Fruit fly (Drosophila melanogaster) whole organism, embryonic: ENCODE data around the gene CG7724.

Experiments used
- CG10321 ChIP-seq: fragments of 200-800 bp; sonication (Bioruptor generic); IDR thresholded peaks from 2 replicates; pipeline ENCODE4 v1.3.6; 2022; ENCODE audit warnings: missing biosample characterization, missing genetic modification characterization
- CG10959 ChIP-seq: fragments of 200-800 bp; sonication (Bioruptor generic); IDR thresholded peaks from 2 replicates; pipeline ENCODE4 v1.3.6; 2022; ENCODE audit warnings: missing biosample characterization, missing genetic modification characterization
- CG11504 ChIP-seq: fragments of 200-800 bp; sonication (Bioruptor generic); optimal IDR thresholded peaks from 3 replicates; lab custom pipeline; 2019; ENCODE audit warnings: missing biosample characterization, mild to moderate bottlenecking, missing genetic modification characterization, moderate library complexity
- CG11560 ChIP-seq: fragments of 200-800 bp; sonication (Bioruptor generic); IDR thresholded peaks from 3 replicates; pipeline ENCODE4 v1.3.6; 2022; ENCODE audit warnings: missing biosample characterization, missing genetic modification characterization
- CG12071 ChIP-seq: fragments of 200-800 bp; sonication (Bioruptor generic); optimal IDR thresholded peaks from 3 replicates; lab custom pipeline; 2018; ENCODE audit warnings: missing biosample characterization, mild to moderate bottlenecking, missing genetic modification characterization
- CG12104 ChIP-seq: fragments of 200-800 bp; sonication (Bioruptor generic); optimal IDR thresholded peaks from 3 replicates; lab custom pipeline; 2016; ENCODE audit warnings: missing biosample characterization, missing genetic modification characterization
- CG13296 ChIP-seq: fragments of 200-800 bp; sonication (Bioruptor generic); optimal IDR thresholded peaks from 3 replicates; lab custom pipeline; 2018; ENCODE audit warnings: missing biosample characterization, mild to moderate bottlenecking, missing genetic modification characterization
- CG14050 ChIP-seq: fragments of 200-800 bp; sonication (Bioruptor generic); IDR thresholded peaks from 3 replicates; pipeline ENCODE4 v1.3.6; 2022; ENCODE audit warnings: missing biosample characterization, missing genetic modification characterization
- CG14860 ChIP-seq: fragments of 200-800 bp; sonication (Bioruptor generic); IDR thresholded peaks from 3 replicates; pipeline ENCODE4 v1.3.6; 2022; ENCODE audit warnings: missing biosample characterization, missing genetic modification characterization; ENCODE audit not compliant: partially characterized antibody
- CG15011 ChIP-seq: fragments of 200-800 bp; sonication (Bioruptor generic); optimal IDR thresholded peaks from 3 replicates; lab custom pipeline; 2018; ENCODE audit warnings: missing biosample characterization, mild to moderate bottlenecking, missing genetic modification characterization
- CG16779 ChIP-seq: fragments of 200-800 bp; sonication (Bioruptor generic); IDR thresholded peaks from 2 replicates; pipeline ENCODE4 v1.3.6; 2022; ENCODE audit warnings: missing biosample characterization, missing genetic modification characterization
- CG17328 ChIP-seq: fragments of 200-800 bp; sonication (Bioruptor generic); IDR thresholded peaks from 2 replicates; pipeline ENCODE4 v1.3.6; 2022; ENCODE audit warnings: missing biosample characterization, missing genetic modification characterization
- CG1792 ChIP-seq: fragments of 200-800 bp; sonication (Bioruptor generic); optimal IDR thresholded peaks from 2 replicates; lab custom pipeline; 2016; ENCODE audit warnings: missing biosample characterization, missing genetic modification characterization
- CG2202 ChIP-seq: fragments of 200-800 bp; sonication (Bioruptor generic); optimal IDR thresholded peaks from 2 replicates; lab custom pipeline; 2018; ENCODE audit warnings: missing biosample characterization, mild to moderate bottlenecking, missing genetic modification characterization
- CG3163 ChIP-seq: fragments of 200-800 bp; sonication (Bioruptor generic); optimal IDR thresholded peaks from 3 replicates; lab custom pipeline; 2016; ENCODE audit warnings: missing biosample characterization, missing genetic modification characterization
- CG34376 ChIP-seq: fragments of 200-800 bp; sonication (Bioruptor generic); optimal IDR thresholded peaks from 2 replicates; lab custom pipeline; 2018; ENCODE audit warnings: missing biosample characterization, mild to moderate bottlenecking, missing genetic modification characterization
- CG3726 ChIP-seq: fragments of 200-800 bp; sonication (Bioruptor generic); IDR thresholded peaks from 3 replicates; pipeline ENCODE4, ENCODE4 v1.3.6; 2022; ENCODE audit warnings: missing biosample characterization, missing genetic modification characterization
- CG3847 ChIP-seq: fragments of 200-800 bp; sonication (Bioruptor generic); IDR thresholded peaks from 2 replicates; pipeline ENCODE4 v1.3.6; 2022; ENCODE audit warnings: missing biosample characterization, missing genetic modification characterization
- CG6175 ChIP-seq: fragments of 200-800 bp; sonication (Bioruptor generic); IDR thresholded peaks from 3 replicates; pipeline ENCODE4 v1.3.6; 2022; ENCODE audit warnings: missing biosample characterization, missing genetic modification characterization
- CG7745 ChIP-seq: fragments of 200-800 bp; sonication (Bioruptor generic); optimal IDR thresholded peaks from 2 replicates; lab custom pipeline; 2018; ENCODE audit warnings: missing biosample characterization, mild to moderate bottlenecking, missing genetic modification characterization, moderate library complexity
- CG7928 ChIP-seq: fragments of 200-800 bp; sonication (Bioruptor generic); optimal IDR thresholded peaks from 2 replicates; lab custom pipeline; 2017; ENCODE audit warnings: missing biosample characterization, mild to moderate bottlenecking, missing genetic modification characterization
- CG9609 ChIP-seq: fragments of 200-800 bp; sonication (Bioruptor generic); optimal IDR thresholded peaks from 3 replicates; lab custom pipeline; 2016; ENCODE audit warnings: missing biosample characterization, missing genetic modification characterization
- Chrac-16 ChIP-seq: fragments of 200-800 bp; sonication (Bioruptor generic); optimal IDR thresholded peaks from 3 replicates; lab custom pipeline; 2016; ENCODE audit warnings: missing biosample characterization, missing genetic modification characterization
- CkIIα-i1 ChIP-seq: fragments of 200-800 bp; sonication (Bioruptor generic); IDR thresholded peaks from 2 replicates; pipeline ENCODE4 v1.3.6; 2022; ENCODE audit warnings: missing biosample characterization, missing genetic modification characterization
- Deaf1 ChIP-seq: fragments of 200-800 bp; optimal IDR thresholded peaks from 3 replicates; lab custom pipeline; 2019; ENCODE audit warnings: missing biosample characterization, mild to moderate bottlenecking, missing genetic modification characterization, moderate library complexity
- Doc3 ChIP-seq: fragments of 200-800 bp; sonication (Bioruptor generic); IDR thresholded peaks from 3 replicates; pipeline ENCODE4 v1.3.6; 2022; ENCODE audit warnings: missing biosample characterization, missing genetic modification characterization; ENCODE audit not compliant: partially characterized antibody
- E2f1 ChIP-seq: fragments of 200-800 bp; sonication (Bioruptor generic); IDR thresholded peaks from 2 replicates; pipeline ENCODE4 v1.3.6; 2022; ENCODE audit warnings: missing biosample characterization, missing genetic modification characterization
- H2.0 ChIP-seq: fragments of 200-800 bp; sonication (Bioruptor generic); IDR thresholded peaks from 2 replicates; pipeline ENCODE4 v1.3.6; 2022; ENCODE audit warnings: missing biosample characterization, missing genetic modification characterization
- HLH4C ChIP-seq: fragments of 200-800 bp; sonication (Bioruptor generic); IDR thresholded peaks from 3 replicates; pipeline ENCODE4 v1.3.6; 2022; ENCODE audit warnings: missing biosample characterization, missing genetic modification characterization; ENCODE audit not compliant: partially characterized antibody
- Hand ChIP-seq: fragments of 200-800 bp; sonication (Bioruptor generic); optimal IDR thresholded peaks from 2 replicates; lab custom pipeline; 2017; ENCODE audit warnings: mild to moderate bottlenecking, missing biosample characterization, missing genetic modification reagents, missing genetic modification characterization
- Jarid2 ChIP-seq: fragments of 200-800 bp; sonication (Bioruptor generic); optimal IDR thresholded peaks from 3 replicates; lab custom pipeline; 2017; ENCODE audit warnings: mild to moderate bottlenecking, missing biosample characterization, missing genetic modification reagents, missing genetic modification characterization
- Lhr ChIP-seq: fragments of 200-800 bp; sonication (Bioruptor generic); optimal IDR thresholded peaks from 3 replicates; lab custom pipeline; 2017; ENCODE audit warnings: mild to moderate bottlenecking, missing biosample characterization, missing genetic modification reagents, missing genetic modification characterization
- Mes4 ChIP-seq: fragments of 200-800 bp; sonication (Bioruptor generic); optimal IDR thresholded peaks from 2 replicates; lab custom pipeline; 2016; ENCODE audit warnings: missing biosample characterization, missing genetic modification characterization
- Mrtf ChIP-seq: fragments of 200-800 bp; sonication (Bioruptor generic); IDR thresholded peaks from 3 replicates; pipeline ENCODE4 v1.3.6; 2022; ENCODE audit warnings: missing biosample characterization, missing genetic modification characterization
- Opbp ChIP-seq: fragments of 200-800 bp; sonication (Bioruptor generic); IDR thresholded peaks from 3 replicates; pipeline ENCODE4 v1.3.6; 2022; ENCODE audit warnings: missing biosample characterization, missing genetic modification characterization; ENCODE audit not compliant: partially characterized antibody
- Sin3A ChIP-seq: fragments of >200 bp; optimal IDR thresholded peaks from 2 replicates; lab custom pipeline; 2018
- Trl ChIP-seq, 3 experiments: fragments of >200 bp in 2 of 3; fragments of 200-800 bp in 1 of 3; sonication (Bioruptor generic) in 1 of 3; optimal IDR thresholded peaks; 2 replicates in 1 of 3; 3 replicates in 2 of 3; lab custom pipeline; 2016 to 2017; ENCODE audit warnings: missing biosample characterization in 1 of 3, missing genetic modification characterization in 1 of 3
- Xbp1 ChIP-seq: fragments of 200-800 bp; sonication (Bioruptor generic); optimal IDR thresholded peaks from 3 replicates; lab custom pipeline; 2016; ENCODE audit warnings: missing biosample characterization, mild to moderate bottlenecking, missing genetic modification characterization
- dmrt11E ChIP-seq: fragments of 200-800 bp; sonication (Bioruptor generic); optimal IDR thresholded peaks from 3 replicates; lab custom pipeline; 2018; ENCODE audit warnings: missing biosample characterization, mild to moderate bottlenecking, missing genetic modification characterization, moderate library complexity
- fd96Cb ChIP-seq: fragments of 200-800 bp; sonication (Bioruptor generic); optimal IDR thresholded peaks from 2 replicates; lab custom pipeline; 2018; ENCODE audit warnings: missing biosample characterization, mild to moderate bottlenecking, missing genetic modification characterization, moderate library complexity
- gce ChIP-seq: fragments of 200-800 bp; sonication (Bioruptor generic); IDR thresholded peaks from 3 replicates; pipeline ENCODE4 v1.3.6; 2022; ENCODE audit warnings: missing biosample characterization, missing genetic modification characterization
- hkb ChIP-seq, 2 experiments: fragments of 200-800 bp in 1 of 2; fragments of >200 bp in 1 of 2; sonication (Bioruptor generic) in 1 of 2; IDR thresholded peaks in 1 of 2; optimal IDR thresholded peaks in 1 of 2; 2 replicates each; pipeline versions ENCODE4 v1.3.6 to Lab custom; 2017 to 2022; ENCODE audit warnings: missing biosample characterization in 1 of 2, missing genetic modification characterization in 1 of 2
- ind ChIP-seq: fragments of 200-800 bp; sonication (Bioruptor generic); optimal IDR thresholded peaks from 3 replicates; lab custom pipeline; 2016; ENCODE audit warnings: missing biosample characterization, missing genetic modification characterization
- ken ChIP-seq: fragments of 200-800 bp; sonication (Bioruptor generic); IDR thresholded peaks from 3 replicates; pipeline ENCODE4 v1.3.6; 2022; ENCODE audit warnings: missing biosample characterization, missing genetic modification characterization
- pb ChIP-seq: fragments of 200-800 bp; sonication (Bioruptor generic); optimal IDR thresholded peaks from 3 replicates; lab custom pipeline; 2016; ENCODE audit warnings: missing biosample characterization, missing genetic modification characterization
- pnt ChIP-seq: fragments of 200-800 bp; sonication (Bioruptor generic); optimal IDR thresholded peaks from 3 replicates; lab custom pipeline; 2016; ENCODE audit warnings: missing biosample characterization, missing genetic modification characterization
- slp2 ChIP-seq: fragments of 200-800 bp; sonication (Bioruptor generic); optimal IDR thresholded peaks from 2 replicates; lab custom pipeline; 2016; ENCODE audit warnings: missing biosample characterization, missing genetic modification characterization
- so ChIP-seq: fragments of 200-800 bp; sonication (Bioruptor generic); IDR thresholded peaks from 3 replicates; pipeline ENCODE4 v1.3.6; 2022; ENCODE audit warnings: missing biosample characterization, missing genetic modification characterization
- sqz ChIP-seq: fragments of 200-800 bp; sonication (Bioruptor generic); optimal IDR thresholded peaks from 3 replicates; lab custom pipeline; 2018; ENCODE audit warnings: missing biosample characterization, mild to moderate bottlenecking, missing genetic modification characterization
- sr ChIP-seq: fragments of 200-800 bp; sonication (Bioruptor generic); IDR thresholded peaks from 3 replicates; pipeline ENCODE4 v1.3.6; 2022; ENCODE audit warnings: missing biosample characterization, missing genetic modification characterization
- stc ChIP-seq: fragments of 200-800 bp; sonication (Bioruptor generic); IDR thresholded peaks from 2 replicates; pipeline ENCODE4 v1.3.6; 2022; ENCODE audit warnings: missing biosample characterization, missing genetic modification characterization
- trh ChIP-seq: fragments of 200-800 bp; sonication (Bioruptor generic); optimal IDR thresholded peaks from 2 replicates; lab custom pipeline; 2016; ENCODE audit warnings: missing biosample characterization, missing genetic modification characterization

The CG7724 gene

dm6 chr3L:17007041-17007471 lies 48.4 kb upstream of the CG7724 start (continued):
- TF ChIP-seq Sin3A (lab: Kevin White, UChicago) (no peak), Deaf1 (tag; lab: Kevin White, UChicago) (no peak), CG11504 (tag; lab: Kevin White, UChicago) (peak; percentile 36), Jarid2 (no peak), CG13296 (GFP tag; lab: Kevin White, UChicago) (no peak), ken (no peak), CG11560 (no peak), CkIIα-i1 (no peak), CG7928 (GFP tag; lab: Kevin White, UChicago) (no peak), H2.0 (GFP tag; lab: Robert Waterston, UW) (peak; percentile 26; the same call in 1 of the 2 replicates), CG7745 (no peak), Xbp1 (GFP tag; lab: Kevin White, UChicago) (peak; percentile 52), HLH4C (no peak), pb (GFP tag; lab: Kevin White, UChicago) (no peak), sqz (GFP tag; lab: Kevin White, UChicago) (no peak), Doc3 (no peak), Trl (optimal IDR thresholded peaks at IDR 0.05; lab: Kevin White, UChicago) (no peak), Trl (GFP tag; optimal IDR thresholded peaks at IDR 0.05; lab: Kevin White, UChicago) (no peak), so (GFP tag; lab: Robert Waterston, UW) (no peak), hkb (optimal IDR thresholded peaks at IDR 0.05; lab: Kevin White, UChicago) (no peak), hkb (GFP tag; IDR thresholded peaks at IDR 0.05; lab: Robert Waterston, UW) (peak; percentile 44; the same call in 1 of the 2 replicates), Chrac-16 (GFP tag; lab: Kevin White, UChicago) (no peak), CG10321 (no peak), CG6175 (GFP tag; lab: Robert Waterston, UW) (peak; percentile 36; the same call in 1 of the 3 replicates), pnt (GFP tag; lab: Kevin White, UChicago) (no peak), sr (GFP tag; lab: Robert Waterston, UW) (no peak), CG15011 (GFP tag; lab: Kevin White, UChicago) (no peak), CG14860 (GFP tag; lab: Robert Waterston, UW) (no peak), CG3163 (no peak), Lhr (GFP tag; lab: Kevin White, UChicago) (no peak), ind (GFP tag; lab: Kevin White, UChicago) (peak; percentile 15), CG9609 (GFP tag; lab: Kevin White, UChicago) (no peak), CG3726 (GFP tag; lab: Robert Waterston, UW) (no peak), CG12104 (GFP tag; lab: Kevin White, UChicago) (no peak), slp2 (GFP tag; lab: Kevin White, UChicago) (peak; percentile 0), CG14050 (GFP tag; lab: Robert Waterston, UW) (no peak), CG12071 (no peak), E2f1 (GFP tag; lab: Robert Waterston, UW) (no peak), Hand (GFP tag; lab: Kevin White, UChicago) (no peak), Opbp (no peak), CG1792 (no peak), dmrt11E (tag; lab: Kevin White, UChicago) (no peak), Mes4 (GFP tag; lab: Kevin White, UChicago) (no peak), CG2202 (tag; lab: Kevin White, UChicago) (no peak), CG34376 (no peak), gce (GFP tag; lab: Robert Waterston, UW) (no peak), CG16779 (GFP tag; lab: Robert Waterston, UW) (no peak), CG10959 (GFP tag; lab: Robert Waterston, UW) (no peak), CG17328 (GFP tag; lab: Robert Waterston, UW) (peak; percentile 29; the same call in 1 of the 2 replicates), trh (GFP tag; lab: Kevin White, UChicago) (no peak), stc (GFP tag; lab: Robert Waterston, UW) (no peak), Mrtf (GFP tag; lab: Robert Waterston, UW) (no peak), fd96Cb (peak; percentile 23), CG3847 (no peak)
